Fruit fly (Drosophila melanogaster) whole organism, embryonic: ENCODE data around the gene CG3071.

Experiments used
- CG14441 ChIP-seq: fragments of 200-800 bp; sonication (Bioruptor generic); IDR thresholded peaks from 2 replicates; pipeline ENCODE4 v1.3.6; 2022; ENCODE audit warnings: missing biosample characterization, missing genetic modification characterization
- br ChIP-seq: fragments of >200 bp; optimal IDR thresholded peaks from 2 replicates; lab custom pipeline; 2017

- TF ChIP-seq br (lab: Kevin White, UChicago) = no peak
- no peak for TF ChIP-seq CG14441 (GFP tag; lab: Robert Waterston, UW)
Observed at dm6 chrX:2213759-2214406, 48.8 kb upstream of the CG3071 start, which contains the start of gene SmydA-8.
